Fruit fly (Drosophila melanogaster): ENCODE results near the gene CG31086.

Gene CG31086

DNA sequence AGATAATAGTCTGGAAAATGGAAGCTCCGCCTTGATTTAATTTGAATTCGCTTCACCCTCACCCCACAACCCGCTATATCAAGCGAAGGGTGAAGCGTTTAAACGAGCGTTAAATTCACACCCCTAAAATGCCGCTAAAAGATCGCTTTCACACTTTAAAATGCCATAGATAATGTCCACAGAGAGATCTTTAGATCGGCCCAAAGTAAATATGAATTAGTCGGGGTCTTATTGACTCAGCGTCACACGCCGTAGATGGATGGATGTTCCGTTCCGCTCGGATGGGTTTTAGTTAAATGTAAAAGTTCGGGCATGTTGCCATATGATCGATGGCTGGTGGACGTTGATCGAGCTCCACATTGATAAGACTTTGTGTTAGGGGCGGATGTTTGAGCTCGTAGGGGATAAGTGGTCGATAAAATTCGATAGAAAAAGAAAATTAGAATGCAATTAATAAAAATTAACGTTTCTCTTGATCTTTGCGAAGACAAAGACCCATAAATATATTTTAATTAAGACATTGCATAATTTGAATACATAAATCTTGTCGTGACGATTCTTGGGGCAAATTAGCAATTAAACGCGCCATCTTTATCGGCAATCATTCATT lies 43.1 kb downstream of the CG31086 start (continued):
- TF ChIP-seq sc (optimal IDR thresholded peaks at IDR 0.05) (no peak), sc (GFP tag; optimal IDR thresholded peaks at IDR 0.05) (peak; percentile 93), pzg (GFP tag; optimal IDR thresholded peaks at IDR 0.05) (no peak), bbx (GFP tag; IDR thresholded peaks at IDR 0.05; ENCODE audit: partially characterized antibody) (no peak), CG6683 (GFP tag; optimal IDR thresholded peaks at IDR 0.05) (peak; percentile 83), gfzf (GFP tag; optimal IDR thresholded peaks at IDR 0.05) (peak; percentile 1), wek (GFP tag; optimal IDR thresholded peaks at IDR 0.05) (peak; percentile 92), h (optimal IDR thresholded peaks at IDR 0.05) (no peak), HLHmδ (GFP tag; optimal IDR thresholded peaks at IDR 0.05) (peak; percentile 88), schlank (tag; optimal IDR thresholded peaks at IDR 0.05) (peak; percentile 94), ci (GFP tag; IDR thresholded peaks at IDR 0.05) (peak; percentile 90), CG1233 (GFP tag; optimal IDR thresholded peaks at IDR 0.05) (peak; percentile 93), CG8359 (GFP tag; optimal IDR thresholded peaks at IDR 0.05; ENCODE audit: borderline replicate concordance) (peak; percentile 48), Six4 (GFP tag; optimal IDR thresholded peaks at IDR 0.05) (peak; percentile 64), ato (GFP tag; IDR thresholded peaks at IDR 0.05; ENCODE audit: partially characterized antibody) (no peak), NFAT (GFP tag; IDR thresholded peaks at IDR 0.05) (peak; percentile 79), CG4424 (GFP tag; optimal IDR thresholded peaks at IDR 0.05) (peak; percentile 42), pros (GFP tag; optimal IDR thresholded peaks at IDR 0.05) (no peak), CG14667 (GFP tag; IDR thresholded peaks at IDR 0.05) (peak; percentile 44; the same call in 1 of the 2 replicates), slou (GFP tag; optimal IDR thresholded peaks at IDR 0.05) (peak; percentile 80), Poxn (GFP tag; IDR thresholded peaks at IDR 0.05) (peak; percentile 58), gsb (GFP tag; IDR thresholded peaks at IDR 0.05) (peak; percentile 80), hbn (GFP tag; IDR thresholded peaks at IDR 0.05; ENCODE audit: partially characterized antibody) (no peak), tx (GFP tag; optimal IDR thresholded peaks at IDR 0.05) (peak; percentile 72), CG17612 (GFP tag; IDR thresholded peaks at IDR 0.05) (peak; percentile 66; the same call in 1 of the 2 replicates), CG12744 (GFP tag; optimal IDR thresholded peaks at IDR 0.05) (peak; percentile 75), CG1602 (GFP tag; optimal IDR thresholded peaks at IDR 0.05) (peak; percentile 64), Usf (GFP tag; optimal IDR thresholded peaks at IDR 0.05) (peak; percentile 50), Hsf (GFP tag; optimal IDR thresholded peaks at IDR 0.05) (peak; percentile 50), CG30431 (GFP tag; optimal IDR thresholded peaks at IDR 0.05) (peak; percentile 40), CG2199 (GFP tag; IDR thresholded peaks at IDR 0.05) (0 out of 3 replicates have a peak, but pooled peaks have one; percentile 15), dmrt99B (tag; optimal IDR thresholded peaks at IDR 0.05) (peak; percentile 74), pita (GFP tag; optimal IDR thresholded peaks at IDR 0.05) (no peak), Stat92E (GFP tag; optimal IDR thresholded peaks at IDR 0.05) (no peak), ham (GFP tag; IDR thresholded peaks at IDR 0.05) (peak; percentile 39; the same call in 1 of the 2 replicates), Oli (tag; optimal IDR thresholded peaks at IDR 0.05) (peak; percentile 7), E2f1 (GFP tag; IDR thresholded peaks at IDR 0.05) (peak; percentile 76; the same call in 1 of the 2 replicates), CG8290 (GFP tag; optimal IDR thresholded peaks at IDR 0.05) (peak; percentile 94), CG8290 (tag; optimal IDR thresholded peaks at IDR 0.05) (peak; percentile 79 to 96), unc-4 (GFP tag; IDR thresholded peaks at IDR 0.05; ENCODE audit: partially characterized antibody) (no peak), CG2875 (GFP tag; optimal IDR thresholded peaks at IDR 0.05) (peak; percentile 94), jumu (GFP tag; optimal IDR thresholded peaks at IDR 0.05) (peak; percentile 79), grn (GFP tag; optimal IDR thresholded peaks at IDR 0.05) (peak; percentile 95), CG16815 (GFP tag; optimal IDR thresholded peaks at IDR 0.05) (peak; percentile 27), Sox102F (GFP tag; optimal IDR thresholded peaks at IDR 0.05) (peak; percentile 74), gt (GFP tag; IDR thresholded peaks at IDR 0.05) (0 out of 2 replicates have a peak, but pooled peaks have one; percentile 33), fd64A (GFP tag; optimal IDR thresholded peaks at IDR 0.05) (peak; percentile 95), sqz (GFP tag; optimal IDR thresholded peaks at IDR 0.05) (peak; percentile 52), Hr78 (GFP tag; optimal IDR thresholded peaks at IDR 0.05) (peak in 1 of 2 experiments; percentile 61)
